Worm (Caenorhabditis elegans): ENCODE measurements around the gene F15B10.3.

DNA sequence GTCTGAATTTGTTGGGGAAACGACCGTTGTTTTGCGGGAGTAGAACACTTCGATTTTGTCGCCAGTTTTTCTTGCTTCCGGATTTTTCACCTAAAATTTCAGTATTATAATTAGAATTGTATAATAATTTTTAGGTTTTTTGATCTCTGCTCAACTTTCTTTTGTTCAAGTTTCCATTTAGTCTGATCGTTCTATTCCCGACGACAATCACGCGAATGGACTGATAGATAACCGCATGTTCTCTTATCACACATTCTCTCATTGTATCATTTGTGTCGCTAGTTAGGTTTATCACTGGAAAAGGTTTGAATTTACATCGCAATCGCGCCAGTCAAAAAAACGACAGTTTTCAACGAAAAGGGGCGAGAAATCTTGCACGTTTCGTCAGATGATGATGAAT lies 47.6 kb upstream of the F15B10.3 start:
- TF ChIP-seq B0261.1 (tag; optimal IDR thresholded peaks at IDR 0.05) (no peak), nfya-2 (GFP tag; IDR thresholded peaks at IDR 0.05) (no peak), fkh-3 (tag; optimal IDR thresholded peaks at IDR 0.05) (no peak)

Data from whole organism, young adult.